Fruit fly (Drosophila melanogaster) whole organism, embryonic: ENCODE measurements around the gene spirit.

Experiments
- CG11456 ChIP-seq: fragments of 200-800 bp; sonication (Bioruptor generic); IDR thresholded peaks from 3 replicates; pipeline ENCODE4 v1.3.6; 2022; ENCODE audit warnings: missing biosample characterization, missing genetic modification characterization
- CG11695 ChIP-seq: fragments of 200-800 bp; sonication (Bioruptor generic); IDR thresholded peaks from 3 replicates; pipeline ENCODE4 v1.3.6; 2022; ENCODE audit warnings: missing biosample characterization, missing genetic modification characterization
- CG12219 ChIP-seq: fragments of 200-800 bp; sonication (Bioruptor generic); optimal IDR thresholded peaks from 3 replicates; lab custom pipeline; 2018; ENCODE audit warnings: missing biosample characterization, mild to moderate bottlenecking, missing genetic modification characterization
- CG12391 ChIP-seq: fragments of 200-800 bp; sonication (Bioruptor generic); optimal IDR thresholded peaks from 3 replicates; lab custom pipeline; 2018; ENCODE audit warnings: missing biosample characterization, mild to moderate bottlenecking, missing genetic modification characterization, moderate library complexity
- CG13287 ChIP-seq: fragments of 200-800 bp; sonication (Bioruptor generic); IDR thresholded peaks from 2 replicates; pipeline ENCODE4 v1.3.6; 2022; ENCODE audit warnings: missing biosample characterization, missing genetic modification characterization; ENCODE audit not compliant: partially characterized antibody
- CG13775 ChIP-seq: fragments of 200-800 bp; sonication (Bioruptor generic); optimal IDR thresholded peaks from 3 replicates; lab custom pipeline; 2017; ENCODE audit warnings: missing biosample characterization, mild to moderate bottlenecking, missing genetic modification characterization
- CG15514 ChIP-seq: fragments of 200-800 bp; sonication (Bioruptor generic); optimal IDR thresholded peaks from 3 replicates; lab custom pipeline; 2017; ENCODE audit warnings: missing biosample characterization, missing genetic modification characterization, mild to moderate bottlenecking, moderate library complexity, missing genetic modification reagents
- CG17612 ChIP-seq: fragments of 200-800 bp; sonication (Bioruptor generic); IDR thresholded peaks from 2 replicates; pipeline ENCODE4 v1.3.6; 2022; ENCODE audit warnings: missing biosample characterization, missing genetic modification characterization
- CG17829 ChIP-seq: fragments of 200-800 bp; optimal IDR thresholded peaks from 2 replicates; lab custom pipeline; 2019; ENCODE audit warnings: missing biosample characterization, mild to moderate bottlenecking, missing genetic modification characterization, moderate library complexity
- CG31365 ChIP-seq: fragments of 200-800 bp; sonication (Bioruptor generic); optimal IDR thresholded peaks from 2 replicates; lab custom pipeline; 2018; ENCODE audit warnings: missing biosample characterization, mild to moderate bottlenecking, missing genetic modification characterization
- CG31441 ChIP-seq: fragments of 200-800 bp; sonication (Bioruptor generic); IDR thresholded peaks from 2 replicates; pipeline ENCODE4 v1.3.6; 2022; ENCODE audit warnings: missing biosample characterization, missing genetic modification characterization
- CG34376 ChIP-seq: fragments of 200-800 bp; sonication (Bioruptor generic); optimal IDR thresholded peaks from 2 replicates; lab custom pipeline; 2018; ENCODE audit warnings: missing biosample characterization, mild to moderate bottlenecking, missing genetic modification characterization
- CG3995 ChIP-seq: fragments of 200-800 bp; sonication (Bioruptor generic); optimal IDR thresholded peaks from 3 replicates; lab custom pipeline; 2016; ENCODE audit warnings: missing biosample characterization, missing genetic modification characterization
- CG4328 ChIP-seq: fragments of 200-800 bp; sonication (Bioruptor generic); optimal IDR thresholded peaks from 3 replicates; lab custom pipeline; 2017; ENCODE audit warnings: missing biosample characterization, missing genetic modification reagents, missing genetic modification characterization
- CG8290 ChIP-seq, 3 experiments: fragments of 200-800 bp; sonication (Bioruptor generic); optimal IDR thresholded peaks; 2 replicates each; lab custom pipeline; 2016 to 2019; ENCODE audit warnings: missing biosample characterization in 3 of 3, missing genetic modification characterization in 3 of 3, mild to moderate bottlenecking in 2 of 3, moderate library complexity in 1 of 3
- CG9797 ChIP-seq: fragments of 200-800 bp; sonication (Bioruptor generic); optimal IDR thresholded peaks from 3 replicates; lab custom pipeline; 2018; ENCODE audit warnings: missing biosample characterization, mild to moderate bottlenecking, missing genetic modification characterization
- CG9932 ChIP-seq: fragments of 200-800 bp; sonication (Bioruptor generic); IDR thresholded peaks from 2 replicates; pipeline ENCODE4 v1.3.6; 2022; ENCODE audit warnings: missing biosample characterization, missing genetic modification characterization
- Dp ChIP-seq: fragments of 200-800 bp; sonication (Bioruptor generic); optimal IDR thresholded peaks from 2 replicates; lab custom pipeline; 2018; ENCODE audit warnings: missing biosample characterization, mild to moderate bottlenecking, missing genetic modification characterization, moderate library complexity
- Lim3 ChIP-seq: fragments of 200-800 bp; sonication (Bioruptor generic); IDR thresholded peaks from 2 replicates; pipeline ENCODE4 v1.3.6; 2022; ENCODE audit warnings: missing biosample characterization, missing genetic modification characterization
- NC2α ChIP-seq: fragments of 200-800 bp; sonication (Bioruptor generic); optimal IDR thresholded peaks from 2 replicates; lab custom pipeline; 2016; ENCODE audit warnings: missing biosample characterization, missing genetic modification characterization
- Poxn ChIP-seq: fragments of 200-800 bp; sonication (Bioruptor generic); IDR thresholded peaks from 2 replicates; pipeline ENCODE4 v1.3.6; 2022; ENCODE audit warnings: missing biosample characterization, missing genetic modification characterization
- Ptx1 ChIP-seq: fragments of 200-800 bp; sonication (Bioruptor generic); IDR thresholded peaks from 2 replicates; pipeline ENCODE4 v1.3.6; 2022; ENCODE audit warnings: missing biosample characterization, missing genetic modification characterization
- Side ChIP-seq: fragments of 200-800 bp; sonication (Bioruptor generic); optimal IDR thresholded peaks from 2 replicates; lab custom pipeline; 2016; ENCODE audit warnings: missing biosample characterization, missing genetic modification characterization
- Sry-δ ChIP-seq: fragments of 200-800 bp; sonication (Bioruptor generic); optimal IDR thresholded peaks from 2 replicates; lab custom pipeline; 2016; ENCODE audit warnings: missing biosample characterization, missing genetic modification characterization
- Vsx1 ChIP-seq: fragments of 200-800 bp; sonication (Bioruptor generic); optimal IDR thresholded peaks from 2 replicates; lab custom pipeline; 2017; ENCODE audit warnings: missing biosample characterization, mild to moderate bottlenecking, missing genetic modification characterization, missing genetic modification reagents
- ab ChIP-seq: fragments of 200-800 bp; sonication (Bioruptor generic); optimal IDR thresholded peaks from 2 replicates; lab custom pipeline; 2016; ENCODE audit warnings: missing biosample characterization, missing genetic modification characterization
- amos ChIP-seq: fragments of 200-800 bp; sonication (Bioruptor generic); IDR thresholded peaks from 2 replicates; pipeline ENCODE4 v1.3.6; 2022; ENCODE audit warnings: missing biosample characterization, missing genetic modification characterization; ENCODE audit not compliant: partially characterized antibody
- br ChIP-seq: fragments of >200 bp; optimal IDR thresholded peaks from 2 replicates; lab custom pipeline; 2017
- btn ChIP-seq: fragments of 200-800 bp; sonication (Bioruptor generic); optimal IDR thresholded peaks from 2 replicates; lab custom pipeline; 2016; ENCODE audit warnings: missing biosample characterization, missing genetic modification characterization
- cad ChIP-seq: fragments of >200 bp; optimal IDR thresholded peaks from 2 replicates; lab custom pipeline; 2017; ENCODE audit warnings: missing biosample characterization, missing genetic modification characterization
- dan ChIP-seq: fragments of 200-800 bp; sonication (Bioruptor generic); IDR thresholded peaks from 2 replicates; pipeline ENCODE4 v1.3.6; 2022; ENCODE audit warnings: missing biosample characterization, missing genetic modification characterization
- dimm ChIP-seq: fragments of 200-800 bp; sonication (Bioruptor generic); IDR thresholded peaks from 2 replicates; pipeline ENCODE4 v1.3.6; 2022; ENCODE audit warnings: missing biosample characterization, missing genetic modification characterization
- eve ChIP-seq, 2 experiments: fragments of >200 bp; optimal IDR thresholded peaks; 2 replicates each; lab custom pipeline; 2017; ENCODE audit warnings: missing biosample characterization in 2 of 2, missing genetic modification characterization in 2 of 2
- exex ChIP-seq: fragments of 200-800 bp; sonication (Bioruptor generic); optimal IDR thresholded peaks from 4 replicates; lab custom pipeline; 2018; ENCODE audit warnings: missing biosample characterization, mild to moderate bottlenecking, missing genetic modification characterization, moderate library complexity
- fd102C ChIP-seq: fragments of 200-800 bp; sonication (Bioruptor generic); optimal IDR thresholded peaks from 2 replicates; lab custom pipeline; 2018; ENCODE audit warnings: missing biosample characterization, mild to moderate bottlenecking, missing genetic modification characterization, moderate library complexity
- fu2 ChIP-seq: fragments of 200-800 bp; sonication (Bioruptor generic); optimal IDR thresholded peaks from 2 replicates; lab custom pipeline; 2016; ENCODE audit warnings: missing biosample characterization, missing genetic modification characterization
- gsb ChIP-seq: fragments of 200-800 bp; sonication (Bioruptor generic); IDR thresholded peaks from 2 replicates; pipeline ENCODE4 v1.3.6; 2022; ENCODE audit warnings: missing biosample characterization, missing genetic modification characterization
- hth ChIP-seq: fragments of >200 bp; optimal IDR thresholded peaks from 2 replicates; lab custom pipeline; 2017; ENCODE audit warnings: inconsistent platforms
- inv ChIP-seq: fragments of 200-800 bp; sonication (Bioruptor generic); IDR thresholded peaks from 2 replicates; pipeline ENCODE4 v1.3.6; 2022; ENCODE audit warnings: missing biosample characterization, missing genetic modification characterization; ENCODE audit not compliant: partially characterized antibody
- luna ChIP-seq: fragments of 200-800 bp; sonication (Bioruptor generic); optimal IDR thresholded peaks from 2 replicates; lab custom pipeline; 2016; ENCODE audit warnings: missing biosample characterization, missing genetic modification characterization
- maf-S ChIP-seq: fragments of 200-800 bp; sonication (Bioruptor generic); optimal IDR thresholded peaks from 2 replicates; lab custom pipeline; 2016; ENCODE audit warnings: missing biosample characterization, missing genetic modification characterization
- mirr ChIP-seq: fragments of 200-800 bp; sonication (Bioruptor generic); optimal IDR thresholded peaks from 3 replicates; lab custom pipeline; 2018; ENCODE audit warnings: missing biosample characterization, mild to moderate bottlenecking, missing genetic modification characterization
- pfk ChIP-seq: fragments of 200-800 bp; sonication (Bioruptor generic); optimal IDR thresholded peaks from 2 replicates; lab custom pipeline; 2018; ENCODE audit warnings: missing biosample characterization, mild to moderate bottlenecking, missing genetic modification characterization, moderate library complexity
- pho ChIP-seq: fragments of 200-800 bp; sonication (Bioruptor generic); optimal IDR thresholded peaks from 2 replicates; lab custom pipeline; 2016; ENCODE audit warnings: missing biosample characterization, missing genetic modification characterization
- phol ChIP-seq: fragments of 200-800 bp; sonication (Bioruptor generic); optimal IDR thresholded peaks from 3 replicates; lab custom pipeline; 2018; ENCODE audit warnings: missing biosample characterization, mild to moderate bottlenecking, missing genetic modification characterization, moderate library complexity
- sens-2 ChIP-seq: fragments of 200-800 bp; sonication (Bioruptor generic); IDR thresholded peaks from 2 replicates; pipeline ENCODE4 v1.3.6; 2022; ENCODE audit warnings: missing biosample characterization, missing genetic modification characterization
- sim ChIP-seq: fragments of 200-800 bp; sonication (Bioruptor generic); IDR thresholded peaks from 2 replicates; pipeline ENCODE4 v1.3.6; 2022; ENCODE audit warnings: missing biosample characterization, missing genetic modification characterization
- stwl ChIP-seq: fragments of 200-800 bp; sonication (Bioruptor generic); optimal IDR thresholded peaks from 3 replicates; lab custom pipeline; 2018; ENCODE audit warnings: missing biosample characterization, mild to moderate bottlenecking, missing genetic modification characterization, moderate library complexity
- unc-4 ChIP-seq: fragments of 200-800 bp; sonication (Bioruptor generic); IDR thresholded peaks from 2 replicates; pipeline ENCODE4 v1.3.6; 2022; ENCODE audit warnings: missing biosample characterization, missing genetic modification characterization; ENCODE audit not compliant: partially characterized antibody
- vnd ChIP-seq: fragments of 200-800 bp; sonication (Bioruptor generic); IDR thresholded peaks from 3 replicates; pipeline ENCODE4 v1.3.6; 2022; ENCODE audit warnings: missing biosample characterization, missing genetic modification characterization; ENCODE audit not compliant: partially characterized antibody
- wdn ChIP-seq: fragments of 200-800 bp; sonication (Bioruptor generic); IDR thresholded peaks from 2 replicates; pipeline ENCODE4 v1.3.6; 2022; ENCODE audit warnings: missing biosample characterization, missing genetic modification characterization
- zen2 ChIP-seq: fragments of 200-800 bp; sonication (Bioruptor generic); IDR thresholded peaks from 3 replicates; pipeline ENCODE4 v1.3.6; 2022; ENCODE audit warnings: missing biosample characterization, missing genetic modification characterization; ENCODE audit not compliant: partially characterized antibody

Gene spirit

DNA sequence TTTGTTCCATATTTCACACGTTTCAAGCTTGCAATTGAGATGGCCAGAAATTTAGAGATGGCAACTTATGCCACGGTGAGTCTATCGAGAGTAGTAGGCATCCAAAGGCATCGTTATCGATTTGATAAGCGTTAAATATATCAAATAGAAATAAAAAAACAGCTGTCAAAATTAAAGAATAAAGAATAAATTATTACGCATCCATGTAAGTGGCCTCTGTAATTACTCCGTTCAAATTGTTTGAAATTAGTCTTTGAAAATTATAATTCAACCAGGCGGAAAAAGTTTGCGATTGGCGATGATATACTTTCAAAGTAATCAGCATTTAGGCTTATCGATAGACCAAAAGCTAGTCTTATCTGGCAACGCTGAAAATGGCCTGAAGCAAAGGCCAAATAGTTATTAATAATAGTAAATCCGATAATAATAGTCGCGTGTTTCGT lies 18.3 kb upstream of the spirit start, which contains the start of the genes CG12659 and Crag (continued):
- no peak for TF ChIP-seq Poxn (GFP tag; lab: Robert Waterston, UW)
- peak; percentile 59 for TF ChIP-seq amos (GFP tag; lab: Robert Waterston, UW)
- peak; percentile 41 for TF ChIP-seq phol (tag; lab: Kevin White, UChicago)
- TF ChIP-seq CG13775 (GFP tag; lab: Kevin White, UChicago) = no peak
- no peak for TF ChIP-seq CG11456 (GFP tag; lab: Robert Waterston, UW)
- TF ChIP-seq dan (GFP tag; lab: Robert Waterston, UW) = no peak
- TF ChIP-seq dimm = no peak
- no peak for TF ChIP-seq ab
- no peak for TF ChIP-seq Ptx1 (GFP tag; lab: Robert Waterston, UW)
- no peak for TF ChIP-seq fu2 (GFP tag; lab: Kevin White, UChicago)
- no peak for TF ChIP-seq br
- TF ChIP-seq Sry-δ (GFP tag; lab: Kevin White, UChicago) = peak; percentile 86
- TF ChIP-seq CG11695 (GFP tag; lab: Robert Waterston, UW) = no peak
- TF ChIP-seq hth (lab: Kevin White, UChicago) = no peak
- no peak for TF ChIP-seq Vsx1 (GFP tag; lab: Kevin White, UChicago)
- TF ChIP-seq NC2α (GFP tag; lab: Kevin White, UChicago) = no peak
- TF ChIP-seq CG3995 = no peak
- no peak for TF ChIP-seq CG31365 (tag; lab: Kevin White, UChicago)
- TF ChIP-seq CG12391 (tag; lab: Kevin White, UChicago) = peak; percentile 26
- TF ChIP-seq maf-S = no peak
- TF ChIP-seq btn = no peak
- no peak for TF ChIP-seq CG34376 (GFP tag; lab: Kevin White, UChicago)
- peak; percentile 39; the same call in 1 of the 2 replicates for TF ChIP-seq inv
- TF ChIP-seq CG31441 (GFP tag; lab: Robert Waterston, UW) = no peak
- no peak for TF ChIP-seq sens-2 (GFP tag; lab: Robert Waterston, UW)
- peak; percentile 16 for TF ChIP-seq Dp (GFP tag; lab: Kevin White, UChicago)
- no peak for TF ChIP-seq CG17829
- no peak for TF ChIP-seq wdn
- TF ChIP-seq cad (GFP tag; lab: Kevin White, UChicago) = no peak
- TF ChIP-seq CG9932 (GFP tag; lab: Robert Waterston, UW) = peak; percentile 47
- peak; percentile 67 for TF ChIP-seq CG8290 (GFP tag; optimal IDR thresholded peaks at IDR 0.05; lab: Kevin White, UChicago)
- peak in 1 of 2 experiments; percentile 47 for TF ChIP-seq CG8290 (tag; optimal IDR thresholded peaks at IDR 0.05; lab: Kevin White, UChicago)
- TF ChIP-seq gsb = no peak
- peak; percentile 14 for TF ChIP-seq exex
- TF ChIP-seq Side (GFP tag; lab: Kevin White, UChicago) = no peak
- no peak for TF ChIP-seq fd102C
- TF ChIP-seq CG9797 = no peak
- no peak for TF ChIP-seq eve (GFP tag; optimal IDR thresholded peaks at IDR 0.05; lab: Kevin White, UChicago)
- no peak for TF ChIP-seq luna (GFP tag; lab: Kevin White, UChicago)
- peak; percentile 69 for TF ChIP-seq vnd (GFP tag; lab: Robert Waterston, UW)
- no peak for TF ChIP-seq pho (GFP tag; lab: Kevin White, UChicago)
- no peak for TF ChIP-seq CG4328 (GFP tag; lab: Kevin White, UChicago)
- TF ChIP-seq CG17612 (GFP tag; lab: Robert Waterston, UW) = no peak
- no peak for TF ChIP-seq sim (GFP tag; lab: Robert Waterston, UW)
- peak; percentile 35; the same call in 1 of the 3 replicates for TF ChIP-seq zen2 (GFP tag; lab: Robert Waterston, UW)
- TF ChIP-seq unc-4 (GFP tag; lab: Robert Waterston, UW) = peak; percentile 65; the same call in 1 of the 2 replicates
- peak; percentile 31 for TF ChIP-seq CG15514 (GFP tag; lab: Kevin White, UChicago)
- peak; percentile 72 for TF ChIP-seq stwl (tag; lab: Kevin White, UChicago)
- peak; percentile 70 for TF ChIP-seq CG13287 (GFP tag; lab: Robert Waterston, UW)
- no peak for TF ChIP-seq CG12219 (GFP tag; lab: Kevin White, UChicago)
- TF ChIP-seq Lim3 = no peak
- no peak for TF ChIP-seq mirr (GFP tag; lab: Kevin White, UChicago)
- peak; percentile 87 for TF ChIP-seq pfk (GFP tag; lab: Kevin White, UChicago)
